Fruit fly (Drosophila melanogaster): ENCODE results near the gene Eogt.

Gene Eogt

DNA sequence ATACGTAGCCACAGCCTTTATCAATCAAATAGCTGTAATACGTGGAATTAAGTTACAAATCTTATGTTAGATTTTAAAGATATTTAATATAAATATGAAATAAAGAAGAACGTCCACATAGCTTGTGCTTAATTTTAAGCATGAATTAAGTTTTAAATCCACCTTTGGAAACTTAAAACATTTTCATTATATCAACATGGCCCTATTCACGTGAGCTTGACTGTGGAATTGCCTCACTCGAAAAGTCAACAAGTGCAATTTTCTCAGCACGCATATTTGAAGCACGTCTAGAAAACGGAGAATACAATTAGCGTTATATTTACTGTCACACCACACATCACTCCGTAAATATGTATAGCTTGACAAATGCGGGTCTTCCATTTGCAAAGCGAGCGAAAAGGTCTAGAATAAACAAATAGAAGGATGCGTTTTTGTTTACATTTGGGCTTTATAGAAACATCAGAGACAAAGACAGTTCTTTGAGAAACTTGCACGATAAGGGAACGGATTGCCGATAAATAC, 17.2 kb upstream of the Eogt start (continued):
- peak; percentile 85 for TF ChIP-seq caup (GFP tag; optimal IDR thresholded peaks at IDR 0.05; ENCODE audit: severe bottlenecking)
- peak; percentile 87 for TF ChIP-seq CG10267 (tag; optimal IDR thresholded peaks at IDR 0.05)
- TF ChIP-seq CG11398 (GFP tag; optimal IDR thresholded peaks at IDR 0.05): no peak
- peak; percentile 93 for TF ChIP-seq nmo (GFP tag; optimal IDR thresholded peaks at IDR 0.05)
- TF ChIP-seq CG12299 (tag; optimal IDR thresholded peaks at IDR 0.05): peak; percentile 91
- TF ChIP-seq Mad (GFP tag; optimal IDR thresholded peaks at IDR 0.05): peak; percentile 28
- TF ChIP-seq CG3281 (GFP tag; optimal IDR thresholded peaks at IDR 0.05): peak; percentile 92
- TF ChIP-seq PHDP (tag; optimal IDR thresholded peaks at IDR 0.05): peak; percentile 92
- TF ChIP-seq CG4820 (GFP tag; optimal IDR thresholded peaks at IDR 0.05): peak; percentile 84
- no peak for TF ChIP-seq ham (GFP tag; IDR thresholded peaks at IDR 0.05)
- no peak for TF ChIP-seq CG15073 (GFP tag; optimal IDR thresholded peaks at IDR 0.05)
- no peak for TF ChIP-seq unc-4 (GFP tag; IDR thresholded peaks at IDR 0.05; ENCODE audit: partially characterized antibody)
- peak; percentile 40 for TF ChIP-seq slp2 (GFP tag; optimal IDR thresholded peaks at IDR 0.05)
- TF ChIP-seq yki (optimal IDR thresholded peaks at IDR 0.05): no peak
- TF ChIP-seq Hand (GFP tag; optimal IDR thresholded peaks at IDR 0.05): peak; percentile 79
- TF ChIP-seq zfh2 (GFP tag; optimal IDR thresholded peaks at IDR 0.05): peak; percentile 16
- peak; percentile 83 for TF ChIP-seq CG4707 (GFP tag; optimal IDR thresholded peaks at IDR 0.05)
- no peak for TF ChIP-seq cad (GFP tag; optimal IDR thresholded peaks at IDR 0.05)
- peak; percentile 47 for TF ChIP-seq CG13123 (GFP tag; optimal IDR thresholded peaks at IDR 0.05)
- peak; percentile 82 for TF ChIP-seq CG30403 (GFP tag; optimal IDR thresholded peaks at IDR 0.05)
- TF ChIP-seq CG4404 (GFP tag; IDR thresholded peaks at IDR 0.05): no peak; the same call in 1 of the 2 replicates
- TF ChIP-seq CG8089 (GFP tag; optimal IDR thresholded peaks at IDR 0.05): peak; percentile 45
- TF ChIP-seq toy (GFP tag; IDR thresholded peaks at IDR 0.05): peak; percentile 69; the same call in 1 of the 2 replicates
- TF ChIP-seq cwo (GFP tag; optimal IDR thresholded peaks at IDR 0.05): peak; percentile 81
- TF ChIP-seq her (GFP tag; optimal IDR thresholded peaks at IDR 0.05): no peak
- TF ChIP-seq CG12236 (GFP tag; optimal IDR thresholded peaks at IDR 0.05): no peak
- peak; percentile 61 for TF ChIP-seq E2f2 (GFP tag; IDR thresholded peaks at IDR 0.05)
- TF ChIP-seq HmgD (GFP tag; optimal IDR thresholded peaks at IDR 0.05): no peak
- no peak for TF ChIP-seq pb (GFP tag; optimal IDR thresholded peaks at IDR 0.05)
- TF ChIP-seq Trl (optimal IDR thresholded peaks at IDR 0.05): no peak
- peak; percentile 17 for TF ChIP-seq Trl (GFP tag; optimal IDR thresholded peaks at IDR 0.05)
- TF ChIP-seq sqz (GFP tag; optimal IDR thresholded peaks at IDR 0.05): peak; percentile 81
- peak; percentile 91 for TF ChIP-seq HmgZ (tag; optimal IDR thresholded peaks at IDR 0.05)
- TF ChIP-seq CG34224 (GFP tag; IDR thresholded peaks at IDR 0.05; ENCODE audit: partially characterized antibody): no peak
- TF ChIP-seq pho (GFP tag; optimal IDR thresholded peaks at IDR 0.05): peak; percentile 60
- TF ChIP-seq slbo (GFP tag; IDR thresholded peaks at IDR 0.05): peak; percentile 85
- peak; percentile 50; the same call in 1 of the 2 replicates for TF ChIP-seq CG11085 (GFP tag; IDR thresholded peaks at IDR 0.05)
- TF ChIP-seq Bteb2 (GFP tag; optimal IDR thresholded peaks at IDR 0.05): peak; percentile 76
- TF ChIP-seq dmrt99B (tag; optimal IDR thresholded peaks at IDR 0.05): peak; percentile 95
- no peak for TF ChIP-seq CG11560 (tag; IDR thresholded peaks at IDR 0.05)
- peak in 1 of 2 experiments; percentile 70 for TF ChIP-seq Hr78 (GFP tag; optimal IDR thresholded peaks at IDR 0.05)
- TF ChIP-seq ttk (GFP tag; IDR thresholded peaks at IDR 0.05): peak; percentile 47; the same call in 1 of the 2 replicates
- TF ChIP-seq gem (tag; optimal IDR thresholded peaks at IDR 0.05): peak; percentile 93
- TF ChIP-seq mam (GFP tag; optimal IDR thresholded peaks at IDR 0.05): peak; percentile 61
- peak; percentile 73 for TF ChIP-seq D19B (GFP tag; optimal IDR thresholded peaks at IDR 0.05)
- TF ChIP-seq tx (GFP tag; optimal IDR thresholded peaks at IDR 0.05): peak; percentile 36
- peak; percentile 66 for TF ChIP-seq Jarid2 (GFP tag; optimal IDR thresholded peaks at IDR 0.05)
- peak; percentile 57 for TF ChIP-seq HLHmδ (GFP tag; optimal IDR thresholded peaks at IDR 0.05)
- peak; percentile 45 for TF ChIP-seq CG2116 (GFP tag; optimal IDR thresholded peaks at IDR 0.05)
- TF ChIP-seq Fer1 (GFP tag; optimal IDR thresholded peaks at IDR 0.05): peak; percentile 92
- no peak for TF ChIP-seq disco-r (GFP tag; optimal IDR thresholded peaks at IDR 0.05)

Data from whole organism, embryonic.